Worm (Caenorhabditis elegans) whole organism, L1 larva: ENCODE results near the gene eco-1.
A peak's percentile ranks its signal among the peaks of the same experiment; 100 is the strongest.

Experiments used
- C34B4.2 ChIP-seq: sonication (generic microtip); optimal IDR thresholded peaks from 2 replicates; lab custom pipeline; 2017; ENCODE audit warnings: mild to moderate bottlenecking, missing genetic modification characterization, missing compliant biosample characterization
- F16B12.6 ChIP-seq: fragments of 150-350 bp; optimal IDR thresholded peaks from 2 replicates; lab custom pipeline; 2014; ENCODE audit warnings: missing biosample characterization, missing genetic modification characterization
- aha-1 ChIP-seq: fragments of 150-350 bp; optimal IDR thresholded peaks from 2 replicates; lab custom pipeline; 2014; ENCODE audit warnings: missing biosample characterization, missing genetic modification characterization
- aly-2 ChIP-seq: fragments of 150-350 bp; optimal IDR thresholded peaks from 2 replicates; lab custom pipeline; 2014; ENCODE audit warnings: missing biosample characterization, missing genetic modification characterization
- blmp-1 ChIP-seq: fragments of 150-350 bp; optimal IDR thresholded peaks from 2 replicates; lab custom pipeline; 2014; ENCODE audit warnings: missing biosample characterization, missing genetic modification characterization
- ceh-88 ChIP-seq: fragments of 200-800 bp; sonication (Bioruptor generic); IDR thresholded peaks from 2 replicates; pipeline ENCODE4 v1.3.6; 2022; ENCODE audit warnings: missing genetic modification characterization, missing compliant biosample characterization
- dpl-1 ChIP-seq, 3 experiments: fragments of 150-350 bp in 2 of 3; sonication (generic microtip) in 1 of 3; optimal IDR thresholded peaks; 2 replicates each; lab custom pipeline; 2014 to 2017; ENCODE audit warnings: missing biosample characterization in 3 of 3, missing genetic modification characterization in 3 of 3, missing genetic modification reagents in 3 of 3
- dsc-1 ChIP-seq: sonication (generic microtip); optimal IDR thresholded peaks from 2 replicates; lab custom pipeline; 2016; ENCODE audit warnings: mild to moderate bottlenecking, missing genetic modification characterization, missing compliant biosample characterization
- efl-3 ChIP-seq: fragments of 200-800 bp; sonication (Bioruptor generic); optimal IDR thresholded peaks from 2 replicates; lab custom pipeline; 2018; ENCODE audit warnings: mild to moderate bottlenecking, missing genetic modification characterization, missing compliant biosample characterization
- egl-27 ChIP-seq, 2 experiments: fragments of 150-350 bp in 1 of 2; sonication (generic microtip); optimal IDR thresholded peaks; 3 replicates each; lab custom pipeline; 2017 to 2018; ENCODE audit warnings: missing biosample characterization in 2 of 2, missing genetic modification characterization in 2 of 2, missing genetic modification reagents in 2 of 2
- elt-2 ChIP-seq: sonication (generic microtip); optimal IDR thresholded peaks from 2 replicates; lab custom pipeline; 2016; ENCODE audit warnings: missing genetic modification characterization, mild to moderate bottlenecking, inconsistent platforms, missing compliant biosample characterization, missing genetic modification reagents
- ets-5 ChIP-seq: fragments of 200-800 bp; sonication (Bioruptor generic); IDR thresholded peaks from 2 replicates; pipeline ENCODE4 v1.3.6; 2022; ENCODE audit warnings: missing genetic modification characterization, missing compliant biosample characterization
- fkh-10 ChIP-seq: sonication (generic microtip); optimal IDR thresholded peaks from 2 replicates; lab custom pipeline; 2017; ENCODE audit warnings: missing biosample characterization, missing genetic modification reagents, missing genetic modification characterization
- fkh-4 ChIP-seq: sonication (generic microtip); optimal IDR thresholded peaks from 2 replicates; lab custom pipeline; 2016; ENCODE audit warnings: missing compliant biosample characterization, missing genetic modification characterization, borderline replicate concordance
- fkh-8 ChIP-seq: sonication (generic microtip); optimal IDR thresholded peaks from 2 replicates; lab custom pipeline; 2016; ENCODE audit warnings: mild to moderate bottlenecking, missing genetic modification characterization, missing compliant biosample characterization
- grh-1 ChIP-seq: fragments of 200-800 bp; sonication (Bioruptor generic); IDR thresholded peaks from 2 replicates; pipeline ENCODE4 v1.3.6; 2022; ENCODE audit warnings: missing genetic modification reagents, missing genetic modification characterization, missing compliant biosample characterization
- hlh-17 ChIP-seq: fragments of 200-800 bp; sonication (Bioruptor generic); optimal IDR thresholded peaks from 2 replicates; lab custom pipeline; 2018; ENCODE audit warnings: missing genetic modification characterization, mild to moderate bottlenecking, missing compliant biosample characterization, moderate library complexity, borderline replicate concordance
- hlh-4 ChIP-seq: sonication (generic microtip); optimal IDR thresholded peaks from 2 replicates; lab custom pipeline; 2016; ENCODE audit warnings: mild to moderate bottlenecking, missing genetic modification characterization, missing compliant biosample characterization
- hpl-2 ChIP-seq: fragments of 150-350 bp; optimal IDR thresholded peaks from 2 replicates; lab custom pipeline; 2014; ENCODE audit warnings: missing biosample characterization, missing genetic modification reagents, missing genetic modification characterization
- isw-1 ChIP-seq: fragments of 200-800 bp; sonication (Bioruptor generic); IDR thresholded peaks from 2 replicates; pipeline ENCODE4 v1.3.6; 2022; ENCODE audit warnings: missing genetic modification characterization, missing compliant biosample characterization
- lin-13 ChIP-seq: fragments of 150-350 bp; optimal IDR thresholded peaks from 2 replicates; lab custom pipeline; 2014; ENCODE audit warnings: missing biosample characterization, missing genetic modification reagents, missing genetic modification characterization
- lin-14 ChIP-seq: fragments of 200-800 bp; sonication (Bioruptor generic); optimal IDR thresholded peaks from 2 replicates; lab custom pipeline; 2018; ENCODE audit warnings: mild to moderate bottlenecking, missing genetic modification characterization, moderate library complexity, missing compliant biosample characterization
- lin-15B ChIP-seq: fragments of 150-350 bp; sonication (generic microtip); optimal IDR thresholded peaks from 3 replicates; lab custom pipeline; 2014; ENCODE audit warnings: missing biosample characterization, missing genetic modification characterization
- lin-35 ChIP-seq, 2 experiments: fragments of 150-350 bp; optimal IDR thresholded peaks; 2 replicates each; lab custom pipeline; 2014; ENCODE audit warnings: missing biosample characterization in 2 of 2, missing genetic modification characterization in 2 of 2, missing genetic modification reagents in 2 of 2
- lin-39 ChIP-seq: fragments of 150-350 bp; optimal IDR thresholded peaks from 2 replicates; lab custom pipeline; 2014; ENCODE audit warnings: missing biosample characterization, missing genetic modification reagents, missing genetic modification characterization
- lir-3 ChIP-seq: sonication (generic microtip); optimal IDR thresholded peaks from 2 replicates; lab custom pipeline; 2016; ENCODE audit warnings: mild to moderate bottlenecking, missing genetic modification characterization, moderate library complexity, missing compliant biosample characterization; ENCODE audit not compliant: poor library complexity
- mab-9 ChIP-seq: fragments of 200-800 bp; sonication (Bioruptor generic); IDR thresholded peaks from 2 replicates; pipeline ENCODE4 v1.3.6; 2022; ENCODE audit warnings: missing genetic modification reagents, missing genetic modification characterization, missing compliant biosample characterization
- mdl-1 ChIP-seq, 2 experiments: fragments of 150-350 bp; optimal IDR thresholded peaks; 2 replicates each; lab custom pipeline; 2014 to 2017; ENCODE audit warnings: missing biosample characterization in 2 of 2, missing genetic modification characterization in 2 of 2, inconsistent platforms in 1 of 2
- nhr-12 ChIP-seq: sonication (generic microtip); optimal IDR thresholded peaks from 2 replicates; lab custom pipeline; 2017; ENCODE audit warnings: missing biosample characterization, missing genetic modification characterization
- nhr-19 ChIP-seq: fragments of 200-800 bp; sonication (Bioruptor generic); conservative IDR thresholded peaks from 2 replicates; pipeline ENCODE4 v1.3.6; 2022; ENCODE audit warnings: missing genetic modification characterization, missing compliant biosample characterization
- nhr-20 ChIP-seq: sonication (generic microtip); optimal IDR thresholded peaks from 2 replicates; lab custom pipeline; 2016; ENCODE audit warnings: mild to moderate bottlenecking, missing genetic modification characterization, missing compliant biosample characterization
- nhr-28 ChIP-seq: fragments of 150-350 bp; optimal IDR thresholded peaks from 2 replicates; lab custom pipeline; 2014; ENCODE audit warnings: missing biosample characterization, missing genetic modification characterization
- nhr-71 ChIP-seq: sonication (generic microtip); optimal IDR thresholded peaks from 2 replicates; lab custom pipeline; 2016; ENCODE audit warnings: mild to moderate bottlenecking, missing genetic modification characterization, moderate library complexity, missing compliant biosample characterization
- nhr-76 ChIP-seq: sonication (generic microtip); optimal IDR thresholded peaks from 2 replicates; lab custom pipeline; 2017; ENCODE audit warnings: missing biosample characterization, missing genetic modification characterization
- nhr-77 ChIP-seq: fragments of 150-350 bp; optimal IDR thresholded peaks from 2 replicates; lab custom pipeline; 2014; ENCODE audit warnings: missing biosample characterization, missing genetic modification characterization
- nhr-84 ChIP-seq: sonication (generic microtip); optimal IDR thresholded peaks from 2 replicates; lab custom pipeline; 2017; ENCODE audit warnings: missing biosample characterization, missing genetic modification characterization
- nhr-85 ChIP-seq: sonication (generic microtip); peaks from one replicate; lab custom pipeline; 2016; ENCODE audit warnings: missing genetic modification characterization, inconsistent platforms, missing compliant biosample characterization
- nhr-90 ChIP-seq: sonication (generic microtip); optimal IDR thresholded peaks from 2 replicates; lab custom pipeline; 2016; ENCODE audit warnings: mild to moderate bottlenecking, missing genetic modification characterization, missing compliant biosample characterization; ENCODE audit not compliant: poor library complexity
- pag-3 ChIP-seq: sonication (generic microtip); optimal IDR thresholded peaks from 2 replicates; lab custom pipeline; 2017; ENCODE audit warnings: missing genetic modification characterization, mild to moderate bottlenecking, missing compliant biosample characterization, antibody characterized with exemption, borderline replicate concordance; ENCODE audit not compliant: insufficient read depth
- pqm-1 ChIP-seq: sonication (generic microtip); optimal IDR thresholded peaks from 3 replicates; lab custom pipeline; 2017; ENCODE audit warnings: missing biosample characterization, missing genetic modification characterization
- rnt-1 ChIP-seq: sonication (generic microtip); optimal IDR thresholded peaks from 2 replicates; lab custom pipeline; 2016; ENCODE audit warnings: mild to moderate bottlenecking, missing genetic modification characterization, moderate library complexity, missing compliant biosample characterization
- skn-1 ChIP-seq: fragments of 150-350 bp; optimal IDR thresholded peaks from 2 replicates; lab custom pipeline; 2014; ENCODE audit warnings: missing biosample characterization, missing genetic modification characterization
- snu-23 ChIP-seq: sonication (generic microtip); optimal IDR thresholded peaks from 2 replicates; lab custom pipeline; 2016; ENCODE audit warnings: missing genetic modification characterization, missing compliant biosample characterization
- sptf-1 ChIP-seq: fragments of 150-350 bp; optimal IDR thresholded peaks from 2 replicates; lab custom pipeline; 2014; ENCODE audit warnings: missing biosample characterization, missing genetic modification characterization
- sup-37 ChIP-seq: fragments of 200-800 bp; sonication (Bioruptor generic); optimal IDR thresholded peaks from 2 replicates; lab custom pipeline; 2018; ENCODE audit warnings: mild to moderate bottlenecking, missing genetic modification characterization, missing compliant biosample characterization
- swsn-7 ChIP-seq: sonication (generic microtip); optimal IDR thresholded peaks from 2 replicates; lab custom pipeline; 2016; ENCODE audit warnings: missing genetic modification characterization, missing compliant biosample characterization
- tbx-2 ChIP-seq: sonication (generic microtip); optimal IDR thresholded peaks from 2 replicates; lab custom pipeline; 2016; ENCODE audit warnings: missing genetic modification characterization, missing compliant biosample characterization
- tlp-1 ChIP-seq: fragments of 150-350 bp; optimal IDR thresholded peaks from 2 replicates; lab custom pipeline; 2014; ENCODE audit warnings: missing biosample characterization, missing genetic modification characterization
- unc-86 ChIP-seq: sonication (generic microtip); optimal IDR thresholded peaks from 2 replicates; lab custom pipeline; 2016; ENCODE audit warnings: missing genetic modification characterization, missing compliant biosample characterization
- vab-15 ChIP-seq: sonication (generic microtip); optimal IDR thresholded peaks from 2 replicates; lab custom pipeline; 2017; ENCODE audit warnings: missing genotype, mild to moderate bottlenecking, missing genetic modification characterization, missing compliant biosample characterization
- xbp-1 ChIP-seq: sonication (generic microtip); optimal IDR thresholded peaks from 2 replicates; lab custom pipeline; 2016; ENCODE audit warnings: missing genetic modification characterization, missing compliant biosample characterization
- zip-4 ChIP-seq: fragments of 200-800 bp; sonication (Bioruptor generic); optimal IDR thresholded peaks from 2 replicates; lab custom pipeline; 2018; ENCODE audit warnings: mild to moderate bottlenecking, missing genetic modification characterization, moderate library complexity, missing compliant biosample characterization

eco-1 gene

ce11 chrIII:7335220-7335619 lies 23.7 kb downstream of the eco-1 start, which contains the start of gene F56C9.10 (continued):
- TF ChIP-seq aly-2 (tag; lab: Kevin White, UChicago) (peak; percentile 34), sup-37 (GFP tag; lab: Kevin White, UChicago) (peak; percentile 38), lin-13 (GFP tag; lab: Kevin White, UChicago) (peak; percentile 93), nhr-20 (tag; lab: Kevin White, UChicago) (peak; percentile 94), C34B4.2 (tag; lab: Kevin White, UChicago) (no peak), nhr-84 (tag; lab: Kevin White, UChicago) (no peak), swsn-7 (tag; lab: Kevin White, UChicago) (peak; percentile 85), nhr-77 (peak; percentile 40), nhr-85 (peak; percentile 92), rnt-1 (tag; lab: Kevin White, UChicago) (peak; percentile 93), tbx-2 (tag; lab: Kevin White, UChicago) (peak; percentile 85), lir-3 (tag; lab: Kevin White, UChicago) (peak; percentile 59), nhr-19 (GFP tag; lab: Robert Waterston, UW) (peak; percentile 86), mab-9 (no peak), hpl-2 (GFP tag; lab: Kevin White, UChicago) (no peak), dpl-1 (GFP tag; optimal IDR thresholded peaks at IDR 0.05; lab: Kevin White, UChicago) (peak; percentile 65 to 72 (median 69)), lin-35 (GFP tag; optimal IDR thresholded peaks at IDR 0.05; lab: Kevin White, UChicago) (peak; percentile 81 to 88), sptf-1 (tag; lab: Kevin White, UChicago) (no peak), skn-1 (tag; lab: Kevin White, UChicago) (peak; percentile 86), nhr-12 (no peak), F16B12.6 (tag; lab: Kevin White, UChicago) (peak; percentile 33), elt-2 (tag; lab: Kevin White, UChicago) (no peak), pag-3 (tag; lab: Kevin White, UChicago) (no peak), fkh-8 (tag; lab: Kevin White, UChicago) (peak; percentile 90), lin-14 (GFP tag; lab: Kevin White, UChicago) (peak; percentile 97), lin-39 (peak; percentile 78), dsc-1 (peak; percentile 52), hlh-4 (no peak), isw-1 (GFP tag; lab: Robert Waterston, UW) (peak; percentile 58), fkh-4 (tag; lab: Kevin White, UChicago) (no peak), nhr-71 (tag; lab: Kevin White, UChicago) (peak; percentile 97), snu-23 (GFP tag; lab: Kevin White, UChicago) (peak; percentile 96), grh-1 (GFP tag; lab: Robert Waterston, UW) (no peak), nhr-90 (tag; lab: Kevin White, UChicago) (peak; percentile 81), ceh-88 (0 out of 2 replicates have a peak, but pooled peaks have one; percentile 42), zip-4 (GFP tag; lab: Kevin White, UChicago) (no peak), lin-15B (tag; lab: Kevin White, UChicago) (peak; percentile 40), hlh-17 (GFP tag; lab: Kevin White, UChicago) (no peak), unc-86 (tag; lab: Kevin White, UChicago) (peak; percentile 65), egl-27 (tag; optimal IDR thresholded peaks at IDR 0.05; lab: Kevin White, UChicago) (peak; percentile 32 to 79), pqm-1 (tag; lab: Kevin White, UChicago) (no peak), mdl-1 (tag; optimal IDR thresholded peaks at IDR 0.05; lab: Kevin White, UChicago) (peak; percentile 56 to 99), fkh-10 (peak; percentile 35), xbp-1 (tag; lab: Kevin White, UChicago) (peak; percentile 75), efl-3 (GFP tag; lab: Kevin White, UChicago) (no peak), tlp-1 (tag; lab: Kevin White, UChicago) (no peak), ets-5 (GFP tag; lab: Robert Waterston, UW) (no peak), nhr-28 (tag; lab: Kevin White, UChicago) (no peak), blmp-1 (tag; lab: Kevin White, UChicago) (peak; percentile 100), vab-15 (no peak), nhr-76 (tag; lab: Kevin White, UChicago) (no peak), aha-1 (tag; lab: Kevin White, UChicago) (no peak)
